Worm (Caenorhabditis elegans) whole organism, L4/young adult: Measurements from ENCODE around the gene Y54E2A.5.

Source experiments
- dao-5 ChIP-seq: sonication (generic microtip); optimal IDR thresholded peaks from 2 replicates; lab custom pipeline; 2016; ENCODE audit warnings: missing genotype, missing genetic modification characterization, moderate library complexity, missing compliant biosample characterization
- him-1 ChIP-seq: sonication (generic microtip); optimal IDR thresholded peaks from 2 replicates; lab custom pipeline; 2016; ENCODE audit warnings: missing genotype, missing genetic modification reagents, missing genetic modification characterization, missing compliant biosample characterization

- no peak for TF ChIP-seq dao-5 (tag; lab: Kevin White, UChicago)
- TF ChIP-seq him-1 (tag; lab: Kevin White, UChicago), result no peak
These were observed 12.5 kb downstream of the Y54E2A.5 start for ce11 chrII:14745127-14745526.
